Fruit fly (Drosophila melanogaster): ENCODE results near the gene Snmp1.

The Snmp1 gene

dm6 chr3R:21163318-21163828 is 4.6 kb downstream of the Snmp1 start, which contains the start of gene CG5810 (continued):
- no peak for TF ChIP-seq Dp (GFP tag; optimal IDR thresholded peaks at IDR 0.05)
- no peak for TF ChIP-seq CG31224 (GFP tag; IDR thresholded peaks at IDR 0.05)
- TF ChIP-seq CG1832 (GFP tag; optimal IDR thresholded peaks at IDR 0.05), result no peak
- TF ChIP-seq CG15601 (tag; optimal IDR thresholded peaks at IDR 0.05), result no peak
- TF ChIP-seq Oli (tag; optimal IDR thresholded peaks at IDR 0.05), result no peak
- no peak for TF ChIP-seq CG1529 (GFP tag; optimal IDR thresholded peaks at IDR 0.05)
- TF ChIP-seq CG10147 (GFP tag; optimal IDR thresholded peaks at IDR 0.05), result no peak
- TF ChIP-seq Adf1 (GFP tag; IDR thresholded peaks at IDR 0.05), result peak; percentile 52; the same call in 1 of the 2 replicates
- peak; percentile 96 for TF ChIP-seq chinmo (GFP tag; IDR thresholded peaks at IDR 0.05; ENCODE audit: partially characterized antibody)
- TF ChIP-seq CG33557 (GFP tag; optimal IDR thresholded peaks at IDR 0.05), result no peak
- no peak for TF ChIP-seq CG34224 (GFP tag; IDR thresholded peaks at IDR 0.05; ENCODE audit: partially characterized antibody)
- TF ChIP-seq slp2 (GFP tag; optimal IDR thresholded peaks at IDR 0.05), result no peak
- no peak for TF ChIP-seq CG13624 (GFP tag; optimal IDR thresholded peaks at IDR 0.05)
- TF ChIP-seq sc (optimal IDR thresholded peaks at IDR 0.05), result no peak
- TF ChIP-seq sc (GFP tag; optimal IDR thresholded peaks at IDR 0.05), result no peak
- TF ChIP-seq ems (GFP tag; optimal IDR thresholded peaks at IDR 0.05), result no peak
- no peak for TF ChIP-seq Fer2 (tag; optimal IDR thresholded peaks at IDR 0.05)
- TF ChIP-seq Side (GFP tag; optimal IDR thresholded peaks at IDR 0.05), result no peak
- no peak for TF ChIP-seq disco-r (GFP tag; optimal IDR thresholded peaks at IDR 0.05)
- no peak for TF ChIP-seq croc (GFP tag; conservative IDR thresholded peaks at IDR 0.05)
- no peak for TF ChIP-seq shn (GFP tag; optimal IDR thresholded peaks at IDR 0.05)
- no peak for TF ChIP-seq ERR (GFP tag; optimal IDR thresholded peaks at IDR 0.05)
- TF ChIP-seq Spps (tag; optimal IDR thresholded peaks at IDR 0.05), result no peak
- no peak for TF ChIP-seq CG14965 (GFP tag; optimal IDR thresholded peaks at IDR 0.05; ENCODE audit: borderline replicate concordance)
- peak; percentile 73 for TF ChIP-seq PHDP (tag; optimal IDR thresholded peaks at IDR 0.05)
- peak; percentile 60 for TF ChIP-seq CG10543 (GFP tag; optimal IDR thresholded peaks at IDR 0.05)
- TF ChIP-seq CG43689 (GFP tag; IDR thresholded peaks at IDR 0.05), result no peak
- no peak for TF ChIP-seq dimm (GFP tag; IDR thresholded peaks at IDR 0.05)
- TF ChIP-seq CG11085 (GFP tag; IDR thresholded peaks at IDR 0.05), result no peak
- TF ChIP-seq odd (GFP tag; optimal IDR thresholded peaks at IDR 0.05), result peak; percentile 79
- TF ChIP-seq btn (GFP tag; optimal IDR thresholded peaks at IDR 0.05), result no peak
- TF ChIP-seq CkIIα-i1 (GFP tag; IDR thresholded peaks at IDR 0.05), result no peak
- TF ChIP-seq NfI (GFP tag; optimal IDR thresholded peaks at IDR 0.05), result peak; percentile 21
- no peak for TF ChIP-seq CG1602 (GFP tag; optimal IDR thresholded peaks at IDR 0.05)
- peak; percentile 33; the same call in 1 of the 2 replicates for TF ChIP-seq GATAe (GFP tag; conservative IDR thresholded peaks at IDR 0.05)
- no peak for TF ChIP-seq Awh (GFP tag; IDR thresholded peaks at IDR 0.05)
- TF ChIP-seq CG15269 (tag; optimal IDR thresholded peaks at IDR 0.05), result peak; percentile 65
- TF ChIP-seq CG4424 (GFP tag; optimal IDR thresholded peaks at IDR 0.05), result no peak
- no peak for TF ChIP-seq usp (GFP tag; optimal IDR thresholded peaks at IDR 0.05)
- no peak for TF ChIP-seq fd102C (GFP tag; optimal IDR thresholded peaks at IDR 0.05)
- no peak for TF ChIP-seq CG16779 (GFP tag; IDR thresholded peaks at IDR 0.05)
- no peak for TF ChIP-seq br (optimal IDR thresholded peaks at IDR 0.05)
- no peak for TF ChIP-seq slbo (GFP tag; IDR thresholded peaks at IDR 0.05)
- no peak for TF ChIP-seq CG1603 (tag; optimal IDR thresholded peaks at IDR 0.05)
- peak; percentile 58 for TF ChIP-seq grn (GFP tag; optimal IDR thresholded peaks at IDR 0.05)
- TF ChIP-seq tin (GFP tag; optimal IDR thresholded peaks at IDR 0.05), result no peak
- TF ChIP-seq Vsx1 (GFP tag; optimal IDR thresholded peaks at IDR 0.05), result peak; percentile 44
- TF ChIP-seq CG8281 (tag; optimal IDR thresholded peaks at IDR 0.05), result peak; percentile 7
- no peak for TF ChIP-seq ham (GFP tag; IDR thresholded peaks at IDR 0.05)
- TF ChIP-seq CG34376 (GFP tag; optimal IDR thresholded peaks at IDR 0.05), result peak; percentile 93
- TF ChIP-seq Hr51 (GFP tag; optimal IDR thresholded peaks at IDR 0.05), result peak in 1 of 2 experiments; percentile 1
- peak; percentile 39 for TF ChIP-seq CG3281 (GFP tag; optimal IDR thresholded peaks at IDR 0.05)
